Fruit fly (Drosophila melanogaster) whole organism, embryonic: ENCODE results near the gene CG10301.

Experiments used
- Bdp1 ChIP-seq: fragments of 200-800 bp; sonication (Bioruptor generic); optimal IDR thresholded peaks from 3 replicates; lab custom pipeline; 2016; ENCODE audit warnings: missing biosample characterization, missing genetic modification characterization
- BtbVII ChIP-seq: fragments of 200-800 bp; sonication (Bioruptor generic); optimal IDR thresholded peaks from 3 replicates; lab custom pipeline; 2017; ENCODE audit warnings: missing biosample characterization, mild to moderate bottlenecking, missing genetic modification characterization
- CG10321 ChIP-seq: fragments of 200-800 bp; sonication (Bioruptor generic); IDR thresholded peaks from 2 replicates; pipeline ENCODE4 v1.3.6; 2022; ENCODE audit warnings: missing biosample characterization, missing genetic modification characterization
- CG12391 ChIP-seq: fragments of 200-800 bp; sonication (Bioruptor generic); optimal IDR thresholded peaks from 3 replicates; lab custom pipeline; 2018; ENCODE audit warnings: missing biosample characterization, mild to moderate bottlenecking, missing genetic modification characterization, moderate library complexity
- CG14710 ChIP-seq: fragments of 200-800 bp; sonication (Bioruptor generic); optimal IDR thresholded peaks from 3 replicates; lab custom pipeline; 2019; ENCODE audit warnings: missing biosample characterization, mild to moderate bottlenecking, missing genetic modification characterization, moderate library complexity
- CG15073 ChIP-seq: fragments of 200-800 bp; sonication (Bioruptor generic); optimal IDR thresholded peaks from 2 replicates; lab custom pipeline; 2016; ENCODE audit warnings: missing biosample characterization, missing genetic modification characterization
- CG15479 ChIP-seq: fragments of 200-800 bp; sonication (Bioruptor generic); optimal IDR thresholded peaks from 3 replicates; lab custom pipeline; 2019; ENCODE audit warnings: missing biosample characterization, mild to moderate bottlenecking, missing genetic modification characterization, moderate library complexity
- CG16815 ChIP-seq: fragments of 200-800 bp; sonication (Bioruptor generic); optimal IDR thresholded peaks from 3 replicates; lab custom pipeline; 2017; ENCODE audit warnings: missing biosample characterization, mild to moderate bottlenecking, missing genetic modification characterization
- CG17186 ChIP-seq: fragments of 200-800 bp; sonication (Bioruptor generic); optimal IDR thresholded peaks from 3 replicates; lab custom pipeline; 2017; ENCODE audit warnings: missing biosample characterization, missing genetic modification reagents, missing genetic modification characterization
- CG18599 ChIP-seq: fragments of 200-800 bp; sonication (Bioruptor generic); optimal IDR thresholded peaks from 3 replicates; lab custom pipeline; 2017; ENCODE audit warnings: missing biosample characterization, missing genetic modification characterization, mild to moderate bottlenecking, moderate library complexity, missing genetic modification reagents
- CG2678 ChIP-seq: fragments of 200-800 bp; sonication (Bioruptor generic); optimal IDR thresholded peaks from 3 replicates; lab custom pipeline; 2019; ENCODE audit warnings: missing biosample characterization, mild to moderate bottlenecking, missing genetic modification characterization, moderate library complexity
- CG31388 ChIP-seq: fragments of 200-800 bp; sonication (Bioruptor generic); optimal IDR thresholded peaks from 2 replicates; lab custom pipeline; 2016; ENCODE audit warnings: missing biosample characterization, missing genetic modification characterization
- CG6175 ChIP-seq: fragments of 200-800 bp; sonication (Bioruptor generic); IDR thresholded peaks from 3 replicates; pipeline ENCODE4 v1.3.6; 2022; ENCODE audit warnings: missing biosample characterization, missing genetic modification characterization
- CG7372 ChIP-seq: fragments of 200-800 bp; sonication (Bioruptor generic); IDR thresholded peaks from 2 replicates; pipeline ENCODE4 v1.3.6; 2022; ENCODE audit warnings: missing biosample characterization, missing genetic modification characterization
- CG7963 ChIP-seq: fragments of 200-800 bp; sonication (Bioruptor generic); IDR thresholded peaks from 3 replicates; pipeline ENCODE4 v1.3.6; 2022; ENCODE audit warnings: missing biosample characterization, missing genetic modification characterization; ENCODE audit not compliant: partially characterized antibody
- CG7987 ChIP-seq: fragments of 200-800 bp; sonication (Bioruptor generic); optimal IDR thresholded peaks from 2 replicates; lab custom pipeline; 2018; ENCODE audit warnings: missing biosample characterization, mild to moderate bottlenecking, missing genetic modification characterization, moderate library complexity
- CG8089 ChIP-seq: fragments of 200-800 bp; sonication (Bioruptor generic); optimal IDR thresholded peaks from 3 replicates; lab custom pipeline; 2016; ENCODE audit warnings: missing biosample characterization, missing genetic modification characterization
- CG9932 ChIP-seq: fragments of 200-800 bp; sonication (Bioruptor generic); IDR thresholded peaks from 2 replicates; pipeline ENCODE4 v1.3.6; 2022; ENCODE audit warnings: missing biosample characterization, missing genetic modification characterization
- CkIIα-i1 ChIP-seq: fragments of 200-800 bp; sonication (Bioruptor generic); IDR thresholded peaks from 2 replicates; pipeline ENCODE4 v1.3.6; 2022; ENCODE audit warnings: missing biosample characterization, missing genetic modification characterization
- Dll ChIP-seq: fragments of 200-800 bp; sonication (Bioruptor generic); IDR thresholded peaks from 4 replicates; pipeline ENCODE4 v1.3.6; 2022; ENCODE audit warnings: missing biosample characterization, missing genetic modification characterization; ENCODE audit not compliant: partially characterized antibody
- Dp ChIP-seq: fragments of 200-800 bp; sonication (Bioruptor generic); optimal IDR thresholded peaks from 2 replicates; lab custom pipeline; 2018; ENCODE audit warnings: missing biosample characterization, mild to moderate bottlenecking, missing genetic modification characterization, moderate library complexity
- Fer1 ChIP-seq: fragments of 200-800 bp; sonication (Bioruptor generic); optimal IDR thresholded peaks from 2 replicates; lab custom pipeline; 2017; ENCODE audit warnings: missing biosample characterization, mild to moderate bottlenecking, missing genetic modification characterization
- HLH54F ChIP-seq: fragments of 200-800 bp; sonication (Bioruptor generic); optimal IDR thresholded peaks from 3 replicates; lab custom pipeline; 2016; ENCODE audit warnings: missing biosample characterization, missing genetic modification characterization
- MBD-R2 ChIP-seq: fragments of 200-800 bp; sonication (Bioruptor generic); IDR thresholded peaks from 2 replicates; pipeline ENCODE4 v1.3.6; 2022; ENCODE audit warnings: missing biosample characterization, missing genetic modification characterization
- Nf-YA ChIP-seq: fragments of 200-800 bp; sonication (Bioruptor generic); IDR thresholded peaks from 2 replicates; pipeline ENCODE4 v1.3.6; 2022; ENCODE audit warnings: missing biosample characterization, missing genetic modification characterization
- Oli ChIP-seq: fragments of 200-800 bp; sonication (Bioruptor generic); optimal IDR thresholded peaks from 2 replicates; lab custom pipeline; 2018; ENCODE audit warnings: missing biosample characterization, mild to moderate bottlenecking, missing genetic modification characterization, moderate library complexity
- Rfx ChIP-seq: fragments of 200-800 bp; sonication (Bioruptor generic); IDR thresholded peaks from 2 replicates; pipeline ENCODE4 v1.3.6; 2022; ENCODE audit warnings: missing biosample characterization, missing genetic modification characterization
- Spps ChIP-seq: fragments of 200-800 bp; sonication (Bioruptor generic); optimal IDR thresholded peaks from 2 replicates; lab custom pipeline; 2018; ENCODE audit warnings: missing biosample characterization, mild to moderate bottlenecking, missing genetic modification characterization
- Sry-β ChIP-seq: fragments of 200-800 bp; sonication (Bioruptor generic); optimal IDR thresholded peaks from 2 replicates; lab custom pipeline; 2018; ENCODE audit warnings: missing biosample characterization, mild to moderate bottlenecking, missing genetic modification characterization, moderate library complexity
- YL-1 ChIP-seq: fragments of 200-800 bp; sonication (Bioruptor generic); optimal IDR thresholded peaks from 3 replicates; lab custom pipeline; 2017; ENCODE audit warnings: missing biosample characterization, mild to moderate bottlenecking, missing genetic modification characterization
- ato ChIP-seq: fragments of 200-800 bp; sonication (Bioruptor generic); IDR thresholded peaks from 2 replicates; pipeline ENCODE4 v1.3.6; 2022; ENCODE audit warnings: missing biosample characterization, missing genetic modification characterization; ENCODE audit not compliant: partially characterized antibody
- chinmo ChIP-seq: fragments of 200-800 bp; sonication (Bioruptor generic); IDR thresholded peaks from 4 replicates; pipeline ENCODE4 v1.3.6; 2022; ENCODE audit warnings: missing biosample characterization, missing genetic modification characterization; ENCODE audit not compliant: partially characterized antibody
- ci ChIP-seq: fragments of 200-800 bp; sonication (Bioruptor generic); IDR thresholded peaks from 3 replicates; pipeline ENCODE4 v1.3.6; 2022; ENCODE audit warnings: missing biosample characterization, missing genetic modification characterization
- corto ChIP-seq: fragments of 200-800 bp; sonication (Bioruptor generic); optimal IDR thresholded peaks from 2 replicates; lab custom pipeline; 2016; ENCODE audit warnings: missing biosample characterization, mild to moderate bottlenecking, missing genetic modification characterization, moderate library complexity
- crol ChIP-seq: fragments of 200-800 bp; sonication (Bioruptor generic); IDR thresholded peaks from 2 replicates; pipeline ENCODE4 v1.3.6; 2022; ENCODE audit warnings: missing biosample characterization, missing genetic modification characterization
- exex ChIP-seq: fragments of 200-800 bp; sonication (Bioruptor generic); optimal IDR thresholded peaks from 4 replicates; lab custom pipeline; 2018; ENCODE audit warnings: missing biosample characterization, mild to moderate bottlenecking, missing genetic modification characterization, moderate library complexity
- gsb ChIP-seq: fragments of 200-800 bp; sonication (Bioruptor generic); IDR thresholded peaks from 2 replicates; pipeline ENCODE4 v1.3.6; 2022; ENCODE audit warnings: missing biosample characterization, missing genetic modification characterization
- hb ChIP-seq: fragments of 200-800 bp; sonication (Bioruptor generic); IDR thresholded peaks from 3 replicates; pipeline ENCODE4 v1.3.6; 2022; ENCODE audit warnings: missing biosample characterization, missing genetic modification characterization; ENCODE audit not compliant: partially characterized antibody
- ind ChIP-seq: fragments of 200-800 bp; sonication (Bioruptor generic); optimal IDR thresholded peaks from 3 replicates; lab custom pipeline; 2016; ENCODE audit warnings: missing biosample characterization, missing genetic modification characterization
- kni ChIP-seq: fragments of 200-800 bp; sonication (Bioruptor generic); optimal IDR thresholded peaks from 3 replicates; lab custom pipeline; 2017; ENCODE audit warnings: mild to moderate bottlenecking, missing biosample characterization, missing genetic modification reagents, missing genetic modification characterization
- mirr ChIP-seq: fragments of 200-800 bp; sonication (Bioruptor generic); optimal IDR thresholded peaks from 3 replicates; lab custom pipeline; 2018; ENCODE audit warnings: missing biosample characterization, mild to moderate bottlenecking, missing genetic modification characterization
- otp ChIP-seq: fragments of 200-800 bp; sonication (Bioruptor generic); IDR thresholded peaks from 3 replicates; pipeline ENCODE4, ENCODE4 v1.3.6; 2022; ENCODE audit warnings: missing biosample characterization, missing genetic modification characterization
- p53 ChIP-seq: fragments of 200-800 bp; sonication (Bioruptor generic); optimal IDR thresholded peaks from 2 replicates; lab custom pipeline; 2016; ENCODE audit warnings: missing biosample characterization, missing genetic modification characterization
- pan ChIP-seq, 4 experiments: fragments of >200 bp in 3 of 4; fragments of 200-800 bp in 1 of 4; sonication (Bioruptor generic) in 1 of 4; optimal IDR thresholded peaks in 3 of 4; IDR thresholded peaks in 1 of 4; 2 replicates each; pipeline versions ENCODE4 v1.3.6 to Lab custom; 2017 to 2022; ENCODE audit warnings: missing biosample characterization in 2 of 4, missing genetic modification characterization in 2 of 4, mixed read lengths in 1 of 4
- sc ChIP-seq, 3 experiments: fragments of >200 bp in 2 of 3; fragments of 200-800 bp in 1 of 3; sonication (Bioruptor generic) in 1 of 3; optimal IDR thresholded peaks; 2 replicates in 2 of 3; 3 replicates in 1 of 3; lab custom pipeline; 2017; ENCODE audit warnings: mild to moderate bottlenecking in 1 of 3, missing biosample characterization in 1 of 3, missing genetic modification characterization in 1 of 3, missing genetic modification reagents in 1 of 3
- sqz ChIP-seq: fragments of 200-800 bp; sonication (Bioruptor generic); optimal IDR thresholded peaks from 3 replicates; lab custom pipeline; 2018; ENCODE audit warnings: missing biosample characterization, mild to moderate bottlenecking, missing genetic modification characterization
- tgo ChIP-seq: fragments of 200-800 bp; sonication (Bioruptor generic); IDR thresholded peaks from 3 replicates; pipeline ENCODE4 v1.3.6; 2022; ENCODE audit warnings: missing biosample characterization, missing genetic modification characterization
- zfh2 ChIP-seq: fragments of 200-800 bp; sonication (Bioruptor generic); optimal IDR thresholded peaks from 2 replicates; lab custom pipeline; 2016; ENCODE audit warnings: missing biosample characterization, missing genetic modification characterization

CG10301 gene

DNA sequence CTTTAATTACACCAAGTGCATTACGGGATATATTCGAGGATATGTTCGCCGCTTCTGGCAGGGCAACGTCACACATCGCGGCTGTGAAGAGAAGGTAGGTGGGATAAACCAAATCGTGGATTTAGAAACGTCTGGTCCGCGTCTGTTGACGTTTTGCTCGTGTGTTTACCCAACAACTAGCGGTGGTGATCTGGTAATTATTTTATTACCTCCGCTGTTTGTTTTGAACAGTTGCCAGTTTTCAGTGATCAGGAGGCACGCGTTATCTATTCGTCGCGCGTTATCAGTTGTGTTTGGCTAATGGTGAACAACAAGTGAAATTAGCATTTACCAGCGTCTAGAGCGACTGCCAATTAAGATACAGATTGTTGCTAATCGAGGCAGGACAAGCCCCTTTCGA, 19.1 kb downstream of the CG10301 start (continued):
- TF ChIP-seq Dll (no peak), Spps (no peak), sqz (peak; percentile 10), p53 (GFP tag; lab: Kevin White, UChicago) (no peak), corto (GFP tag; lab: Kevin White, UChicago) (no peak), CG7372 (no peak), CG12391 (tag; lab: Kevin White, UChicago) (no peak), hb (no peak), Fer1 (GFP tag; lab: Kevin White, UChicago) (peak; percentile 82), pan (optimal IDR thresholded peaks at IDR 0.05; lab: Kevin White, UChicago) (no peak), pan (GFP tag; optimal IDR thresholded peaks at IDR 0.05 in 1 of 2, IDR thresholded peaks at IDR 0.05 in 1 of 2) (no peak), CG2678 (tag; lab: Kevin White, UChicago) (peak; percentile 67), ato (GFP tag; lab: Robert Waterston, UW) (no peak), Nf-YA (no peak), MBD-R2 (GFP tag; lab: Robert Waterston, UW) (no peak), CkIIα-i1 (GFP tag; lab: Robert Waterston, UW) (no peak), CG31388 (no peak), CG17186 (GFP tag; lab: Kevin White, UChicago) (no peak), CG18599 (GFP tag; lab: Kevin White, UChicago) (peak; percentile 86), chinmo (GFP tag; lab: Robert Waterston, UW) (0 out of 4 replicates have a peak, but pooled peaks have one; percentile 17), CG16815 (GFP tag; lab: Kevin White, UChicago) (no peak), Dp (no peak), CG15073 (no peak), HLH54F (GFP tag; lab: Kevin White, UChicago) (no peak), Oli (no peak), tgo (GFP tag; lab: Robert Waterston, UW) (no peak), Sry-β (GFP tag; lab: Kevin White, UChicago) (no peak), ci (GFP tag; lab: Robert Waterston, UW) (peak; percentile 56; the same call in 1 of the 3 replicates), crol (GFP tag; lab: Robert Waterston, UW) (no peak), BtbVII (peak; percentile 77), ind (no peak), sc (optimal IDR thresholded peaks at IDR 0.05; lab: Kevin White, UChicago) (no peak), sc (GFP tag; optimal IDR thresholded peaks at IDR 0.05; lab: Kevin White, UChicago) (no peak), CG7987 (GFP tag; lab: Kevin White, UChicago) (peak; percentile 65), CG8089 (GFP tag; lab: Kevin White, UChicago) (no peak), otp (GFP tag; lab: Robert Waterston, UW) (no peak), CG10321 (GFP tag; lab: Robert Waterston, UW) (no peak)

DNA sequence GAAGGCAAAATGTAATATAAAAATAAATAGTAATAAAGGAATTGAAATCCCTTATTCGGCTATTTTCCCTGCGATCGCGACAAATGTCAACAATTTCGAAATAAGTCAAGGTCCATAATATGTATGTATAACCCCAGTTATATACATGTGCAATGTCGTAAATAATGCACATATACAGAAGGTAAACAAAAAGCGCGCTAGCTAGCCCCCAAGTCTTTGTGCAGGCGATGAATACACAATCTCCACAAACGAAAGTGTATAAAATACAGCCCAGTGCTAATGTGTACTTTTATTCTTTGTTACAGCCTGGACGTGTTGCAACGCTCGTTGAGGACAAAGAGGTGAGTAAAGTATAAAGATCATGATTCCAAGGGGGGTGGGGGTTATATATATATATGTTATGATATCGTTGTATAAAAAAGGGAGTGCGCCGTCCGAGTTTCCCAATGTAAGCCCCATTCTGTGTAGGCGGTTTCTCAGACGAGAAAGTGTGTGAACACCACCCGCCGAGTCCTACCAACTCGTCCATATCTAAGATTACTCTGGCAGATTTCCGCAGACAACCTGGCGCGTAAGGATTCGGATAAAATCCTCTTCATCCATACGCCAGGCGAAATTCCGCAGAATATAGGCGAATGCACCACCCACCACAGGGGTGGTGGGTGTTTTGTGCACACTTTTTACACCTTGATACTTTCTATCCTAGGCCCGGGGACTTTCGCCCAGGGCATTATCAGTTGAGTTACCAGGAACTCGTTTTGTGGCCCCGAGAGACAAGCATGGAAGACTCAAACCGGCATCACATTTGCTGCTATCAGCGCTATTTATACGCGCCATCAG, 19.9 kb downstream of the CG10301 start:
- TF ChIP-seq CG7963 (peak; percentile 58; the same call in 2 of the 3 replicates), CG14710 (tag; lab: Kevin White, UChicago) (peak; percentile 21), mirr (GFP tag; lab: Kevin White, UChicago) (peak; percentile 70), Bdp1 (peak; percentile 99), zfh2 (no peak), Rfx (GFP tag; lab: Robert Waterston, UW) (peak; percentile 4; the same call in 1 of the 2 replicates), CG6175 (GFP tag; lab: Robert Waterston, UW) (no peak), crol (GFP tag; lab: Robert Waterston, UW) (peak; percentile 36; the same call in 1 of the 2 replicates), CG15479 (GFP tag; lab: Kevin White, UChicago) (peak; percentile 69), kni (GFP tag; lab: Kevin White, UChicago) (peak; percentile 65), YL-1 (peak; percentile 26), CG9932 (0 out of 2 replicates have a peak, but pooled peaks have one; percentile 12), CG7987 (GFP tag; lab: Kevin White, UChicago) (peak; percentile 19), gsb (GFP tag; lab: Robert Waterston, UW) (peak; percentile 36; the same call in 1 of the 2 replicates), exex (peak; percentile 45)
